Fruit fly (Drosophila melanogaster): ENCODE measurements around the gene CG46025.

- TF ChIP-seq CG14655 (GFP tag; optimal IDR thresholded peaks at IDR 0.05) (peak; percentile 20), CG8301 (tag; optimal IDR thresholded peaks at IDR 0.05) (no peak), CG17806 (tag; optimal IDR thresholded peaks at IDR 0.05) (no peak), CG34367 (tag; optimal IDR thresholded peaks at IDR 0.05) (no peak), Pif1A (GFP tag; optimal IDR thresholded peaks at IDR 0.05) (no peak), CG15710 (tag; optimal IDR thresholded peaks at IDR 0.05) (no peak), Ets98B (GFP tag; IDR thresholded peaks at IDR 0.05) (no peak; the same call in 1 of the 2 replicates), EcR (GFP tag; optimal IDR thresholded peaks at IDR 0.05) (peak; percentile 52), gl (tag; optimal IDR thresholded peaks at IDR 0.05) (no peak)
These were observed 36.7 kb downstream of the CG46025 start, which contains the start of gene CG7149 for dm6 chr2L:7790448-7791355.

Data from whole organism, pupa.